Worm (Caenorhabditis elegans) whole organism, mixed stage, embryonic: ENCODE measurements around the gene R03G8.6.

ENCODE experiments used
- M03D4.4 ChIP-seq: sonication (generic microtip); optimal IDR thresholded peaks from 2 replicates; lab custom pipeline; 2017; ENCODE audit warnings: mild to moderate bottlenecking, missing genetic modification characterization, missing compliant biosample characterization
- bed-3 ChIP-seq: fragments of 200-800 bp; sonication (Bioruptor generic); optimal IDR thresholded peaks from 3 replicates; lab custom pipeline; 2018; ENCODE audit warnings: mild to moderate bottlenecking, missing genetic modification characterization, moderate library complexity, missing compliant biosample characterization
- blmp-1 ChIP-seq: fragments of 150-350 bp; optimal IDR thresholded peaks from 2 replicates; lab custom pipeline; 2014; ENCODE audit warnings: missing biosample characterization, missing genetic modification characterization
- ceh-39 ChIP-seq: fragments of 150-350 bp; optimal IDR thresholded peaks from 2 replicates; lab custom pipeline; 2014; ENCODE audit warnings: missing biosample characterization, missing genetic modification characterization
- ceh-83 ChIP-seq: fragments of 200-800 bp; sonication (Bioruptor generic); optimal IDR thresholded peaks from 2 replicates; lab custom pipeline; 2018; ENCODE audit warnings: mild to moderate bottlenecking, missing genetic modification characterization, missing compliant biosample characterization
- cnd-1 ChIP-seq: fragments of 200-800 bp; sonication (Bioruptor generic); optimal IDR thresholded peaks from 2 replicates; lab custom pipeline; 2018; ENCODE audit warnings: mild to moderate bottlenecking, missing genetic modification characterization, missing compliant biosample characterization
- drap-1 ChIP-seq: fragments of 200-800 bp; sonication (Bioruptor generic); optimal IDR thresholded peaks from 3 replicates; lab custom pipeline; 2018; ENCODE audit warnings: mild to moderate bottlenecking, missing genetic modification characterization, missing compliant biosample characterization
- elt-1 ChIP-seq: sonication (generic microtip); optimal IDR thresholded peaks from 2 replicates; lab custom pipeline; 2017; ENCODE audit warnings: missing genetic modification characterization, mild to moderate bottlenecking, missing compliant biosample characterization, antibody characterized with exemption, moderate library complexity, borderline replicate concordance; ENCODE audit not compliant: insufficient read depth
- elt-3 ChIP-seq: fragments of 150-350 bp; optimal IDR thresholded peaks from 2 replicates; lab custom pipeline; 2014; ENCODE audit warnings: missing biosample characterization, missing genetic modification characterization
- flh-1 ChIP-seq: fragments of 200-800 bp; sonication (Bioruptor generic); optimal IDR thresholded peaks from 2 replicates; lab custom pipeline; 2018; ENCODE audit warnings: mild to moderate bottlenecking, missing genetic modification characterization, moderate library complexity, missing compliant biosample characterization
- ham-2 ChIP-seq: fragments of 200-800 bp; sonication (Bioruptor generic); optimal IDR thresholded peaks from 2 replicates; lab custom pipeline; 2018; ENCODE audit warnings: mild to moderate bottlenecking, missing genetic modification characterization, missing compliant biosample characterization
- hlh-1 ChIP-seq: fragments of 150-350 bp; optimal IDR thresholded peaks from 2 replicates; lab custom pipeline; 2014; ENCODE audit warnings: missing biosample characterization, missing genetic modification reagents, missing genetic modification characterization
- lin-13 ChIP-seq: fragments of 150-350 bp; optimal IDR thresholded peaks from 2 replicates; lab custom pipeline; 2014; ENCODE audit warnings: missing biosample characterization, missing genetic modification characterization
- lin-32 ChIP-seq: fragments of 200-800 bp; sonication (Bioruptor generic); optimal IDR thresholded peaks from 2 replicates; lab custom pipeline; 2018; ENCODE audit warnings: mild to moderate bottlenecking, missing genetic modification characterization, missing compliant biosample characterization
- mab-5 ChIP-seq: fragments of 150-350 bp; optimal IDR thresholded peaks from 2 replicates; lab custom pipeline; 2014; ENCODE audit warnings: missing biosample characterization, missing genetic modification characterization
- mep-1 ChIP-seq: fragments of 150-350 bp; optimal IDR thresholded peaks from 2 replicates; lab custom pipeline; 2017; ENCODE audit warnings: missing biosample characterization, missing genetic modification reagents, missing genetic modification characterization, inconsistent platforms
- mls-2 ChIP-seq: sonication (generic microtip); optimal IDR thresholded peaks from 2 replicates; lab custom pipeline; 2016; ENCODE audit warnings: mild to moderate bottlenecking, missing genetic modification characterization, moderate library complexity, missing compliant biosample characterization
- nhr-12 ChIP-seq: fragments of 150-350 bp; optimal IDR thresholded peaks from 2 replicates; lab custom pipeline; 2014; ENCODE audit warnings: missing biosample characterization, missing genetic modification characterization
- nhr-2 ChIP-seq: fragments of 150-350 bp; optimal IDR thresholded peaks from 2 replicates; lab custom pipeline; 2014; ENCODE audit warnings: missing biosample characterization, missing genetic modification characterization
- nhr-237 ChIP-seq: fragments of 150-350 bp; optimal IDR thresholded peaks from 2 replicates; lab custom pipeline; 2014; ENCODE audit warnings: missing biosample characterization, missing genetic modification characterization
- nhr-28 ChIP-seq: fragments of 150-350 bp; optimal IDR thresholded peaks from 2 replicates; lab custom pipeline; 2014; ENCODE audit warnings: missing biosample characterization, missing genetic modification characterization
- nhr-76 ChIP-seq: sonication (generic microtip); optimal IDR thresholded peaks from 2 replicates; lab custom pipeline; 2017; ENCODE audit warnings: missing biosample characterization, missing genetic modification characterization
- pha-4 ChIP-seq: fragments of 150-350 bp; optimal IDR thresholded peaks from 2 replicates; lab custom pipeline; 2018; ENCODE audit warnings: missing biosample characterization, missing genetic modification reagents, missing genetic modification characterization
- snpc-4 ChIP-seq: fragments of 150-350 bp; optimal IDR thresholded peaks from 2 replicates; lab custom pipeline; 2014; ENCODE audit warnings: missing biosample characterization, missing genetic modification characterization
- tbx-8 ChIP-seq: fragments of 200-800 bp; sonication (Bioruptor generic); optimal IDR thresholded peaks from 2 replicates; lab custom pipeline; 2018; ENCODE audit warnings: mild to moderate bottlenecking, missing genetic modification characterization, moderate library complexity, missing compliant biosample characterization
- unc-120 ChIP-seq: sonication (generic microtip); optimal IDR thresholded peaks from 2 replicates; lab custom pipeline; 2017; ENCODE audit warnings: missing genetic modification characterization, missing compliant biosample characterization; ENCODE audit not compliant: poor library complexity, severe bottlenecking
- unc-39 ChIP-seq: fragments of 150-350 bp; optimal IDR thresholded peaks from 2 replicates; lab custom pipeline; 2014; ENCODE audit warnings: missing biosample characterization, missing genetic modification characterization
- unc-62 ChIP-seq: fragments of 150-350 bp; optimal IDR thresholded peaks from 2 replicates; lab custom pipeline; 2014; ENCODE audit warnings: missing biosample characterization, missing genetic modification reagents, missing genetic modification characterization
- zip-8 ChIP-seq: fragments of 150-350 bp; optimal IDR thresholded peaks from 2 replicates; lab custom pipeline; 2014; ENCODE audit warnings: missing biosample characterization, missing genetic modification characterization
- ztf-11 ChIP-seq: fragments of 150-350 bp; optimal IDR thresholded peaks from 2 replicates; lab custom pipeline; 2014; ENCODE audit warnings: missing biosample characterization, missing genetic modification characterization

The R03G8.6 gene

DNA sequence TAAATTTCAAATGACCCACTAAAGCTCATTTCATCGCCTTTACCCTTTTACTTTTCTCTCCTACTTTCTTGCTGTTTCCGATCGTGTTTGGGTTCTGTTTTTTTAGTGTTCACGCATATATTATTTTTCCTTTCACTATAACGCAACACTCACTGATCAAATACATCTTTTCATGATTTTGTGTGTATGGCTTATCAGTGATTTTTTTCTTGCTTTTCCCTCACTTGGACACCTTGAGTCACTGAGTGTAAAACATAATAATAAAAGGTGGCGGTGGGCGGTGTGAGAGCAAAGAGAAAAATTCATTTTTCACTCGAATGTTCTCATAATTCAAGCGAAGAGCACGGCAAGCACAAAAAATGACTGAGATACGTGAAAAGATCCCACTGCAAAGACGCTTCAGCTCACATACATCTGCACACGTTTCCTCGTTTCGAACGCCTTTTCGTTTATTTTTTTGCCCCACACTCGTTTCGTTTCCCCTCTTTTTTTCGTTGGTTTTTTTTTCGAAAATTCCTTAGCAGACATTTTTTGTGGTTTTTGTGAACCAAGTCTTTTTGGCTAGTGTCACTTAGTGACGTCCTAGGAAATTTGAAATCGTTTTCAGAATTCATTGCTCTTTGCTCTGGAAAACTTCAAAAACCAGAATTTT, 37.2 kb downstream of the R03G8.6 start, which contains the start of gene K03A11.5:
Gene K03A11.5 (plus strand): TSS at position 602 of the 652 bp plus-strand sequence.
- TF ChIP-seq mab-5 (no peak), ham-2 (GFP tag; lab: Kevin White, UChicago) (no peak), mls-2 (tag; lab: Kevin White, UChicago) (no peak), nhr-76 (no peak)

DNA sequence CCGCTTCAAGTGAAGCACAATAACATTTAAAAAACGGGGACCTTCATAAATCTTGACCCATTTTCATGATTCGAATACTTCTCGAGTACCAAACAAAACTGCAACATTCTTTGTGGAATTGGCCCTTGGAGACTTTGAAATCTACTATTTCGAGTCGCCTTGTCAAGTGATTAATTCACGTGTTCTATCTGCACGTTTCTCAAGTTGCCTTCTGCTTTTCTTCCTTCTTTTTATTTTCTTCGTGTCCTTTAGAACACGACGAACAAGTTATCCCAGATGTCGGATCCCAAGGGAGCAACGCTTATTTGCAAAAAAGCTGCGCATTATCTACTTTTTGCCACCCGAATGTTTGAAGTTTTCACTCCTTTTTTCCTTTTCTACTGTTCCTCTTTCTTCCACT, 38.9 kb downstream of the R03G8.6 start:
- TF ChIP-seq blmp-1 (no peak), lin-13 (tag; lab: Kevin White, UChicago) (no peak), ceh-39 (tag; lab: Kevin White, UChicago) (no peak), snpc-4 (no peak), unc-39 (no peak), elt-3 (tag; lab: Kevin White, UChicago) (no peak), mls-2 (tag; lab: Kevin White, UChicago) (no peak), nhr-237 (tag; lab: Kevin White, UChicago) (no peak), ceh-83 (GFP tag; lab: Kevin White, UChicago) (no peak), bed-3 (no peak), flh-1 (GFP tag; lab: Kevin White, UChicago) (no peak), mep-1 (tag; lab: Kevin White, UChicago) (no peak), nhr-12 (tag; lab: Kevin White, UChicago) (no peak), elt-1 (tag; lab: Kevin White, UChicago) (no peak), unc-62 (no peak), ztf-11 (no peak), nhr-2 (no peak), zip-8 (tag; lab: Kevin White, UChicago) (no peak), M03D4.4 (no peak), cnd-1 (tag; lab: Kevin White, UChicago) (no peak)

DNA sequence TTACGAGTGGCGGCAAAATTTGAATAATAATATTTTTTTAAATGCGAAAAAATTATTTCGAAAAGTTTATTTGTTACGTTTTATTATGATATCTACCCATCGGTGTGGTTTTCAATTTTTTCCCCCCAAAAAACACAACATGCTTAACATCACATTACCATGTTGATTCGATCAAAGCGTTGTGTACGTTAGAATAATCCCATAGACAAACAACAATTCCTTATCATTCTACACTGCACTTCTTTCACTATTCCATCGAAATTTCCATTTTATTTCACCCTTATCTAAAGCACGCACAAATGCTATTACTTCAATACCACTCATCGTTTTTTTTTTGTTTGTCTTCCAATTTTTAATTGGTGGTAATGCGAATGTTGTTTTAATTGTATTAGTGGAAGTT, 40.3 kb downstream of the R03G8.6 start:
- TF ChIP-seq unc-62 (no peak), hlh-1 (tag; lab: Kevin White, UChicago) (no peak), mls-2 (tag; lab: Kevin White, UChicago) (no peak), nhr-2 (no peak), nhr-237 (tag; lab: Kevin White, UChicago) (no peak), M03D4.4 (no peak), ham-2 (GFP tag; lab: Kevin White, UChicago) (no peak), pha-4 (tag; lab: Kevin White, UChicago) (no peak), bed-3 (no peak), tbx-8 (GFP tag; lab: Kevin White, UChicago) (no peak)

DNA sequence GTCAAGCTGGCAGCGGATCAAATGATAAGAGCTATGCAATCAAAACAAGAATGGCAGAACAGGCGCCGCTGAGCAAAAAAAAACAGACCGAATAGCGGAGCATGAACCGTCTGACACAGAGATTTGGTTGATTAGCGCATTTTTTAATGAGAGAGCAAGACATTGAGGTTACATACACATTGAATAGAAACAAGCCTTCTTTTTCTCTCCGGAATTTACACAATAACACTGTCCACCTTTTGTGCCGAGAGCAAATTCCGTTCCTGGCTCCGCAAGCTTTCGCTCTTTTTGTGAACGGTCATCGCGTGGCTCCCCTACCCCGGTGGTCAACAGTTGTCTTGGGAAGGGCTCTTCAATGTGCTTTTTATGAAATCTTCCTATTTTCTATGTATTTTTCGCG, 44.8 kb downstream of the R03G8.6 start, which contains the start of gene K03A11.6:
Gene K03A11.6 (plus strand): TSS at position 301 of the 400 bp plus-strand sequence.
- TF ChIP-seq drap-1 (GFP tag; lab: Kevin White, UChicago) (no peak), blmp-1 (no peak), M03D4.4 (no peak), elt-1 (tag; lab: Kevin White, UChicago) (no peak), mep-1 (tag; lab: Kevin White, UChicago) (no peak)

DNA sequence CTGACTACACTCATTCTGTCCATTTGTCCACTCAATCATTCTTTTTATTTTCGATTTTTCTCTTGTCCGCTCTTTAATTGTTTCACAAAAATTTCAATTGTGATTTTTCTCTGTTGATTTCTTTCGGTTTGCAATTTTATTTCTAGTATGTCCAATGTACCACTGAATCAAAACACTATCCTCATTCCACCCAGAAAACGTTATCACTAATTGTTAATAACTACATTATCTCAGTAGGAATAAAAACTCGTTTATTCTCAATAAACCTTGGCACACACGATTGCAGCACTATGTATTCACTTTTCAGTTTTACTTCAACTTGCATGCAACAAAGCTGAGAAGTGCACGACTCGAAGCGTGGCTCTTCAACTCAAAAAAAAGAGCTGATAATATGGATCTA, 48.9 kb downstream of the R03G8.6 start, which contains the start of gene K03A11.1:
Gene K03A11.1 (plus strand): TSS at position 301 of the 400 bp plus-strand sequence.
- TF ChIP-seq mep-1 (tag; lab: Kevin White, UChicago): no peak
- TF ChIP-seq unc-120 (tag; lab: Kevin White, UChicago): no peak
- TF ChIP-seq unc-39: no peak
- no peak for TF ChIP-seq lin-32
- TF ChIP-seq ham-2 (GFP tag; lab: Kevin White, UChicago): no peak
- no peak for TF ChIP-seq elt-3 (tag; lab: Kevin White, UChicago)
- TF ChIP-seq mab-5: no peak
- no peak for TF ChIP-seq M03D4.4
- no peak for TF ChIP-seq nhr-12 (tag; lab: Kevin White, UChicago)
- TF ChIP-seq ceh-39 (tag; lab: Kevin White, UChicago): no peak
- TF ChIP-seq flh-1 (GFP tag; lab: Kevin White, UChicago): no peak
- no peak for TF ChIP-seq blmp-1
- no peak for TF ChIP-seq nhr-28
- TF ChIP-seq lin-13 (tag; lab: Kevin White, UChicago): no peak
- TF ChIP-seq ztf-11: no peak
- no peak for TF ChIP-seq mls-2 (tag; lab: Kevin White, UChicago)
- TF ChIP-seq cnd-1 (tag; lab: Kevin White, UChicago): no peak
- no peak for TF ChIP-seq pha-4 (tag; lab: Kevin White, UChicago)
- TF ChIP-seq snpc-4: no peak
